Worm (Caenorhabditis elegans) whole organism, late embryonic: ENCODE results near the gene irld-50.

ENCODE experiments used
- K02D7.2 ChIP-seq: sonication (generic microtip); optimal IDR thresholded peaks from 2 replicates; lab custom pipeline; 2017; ENCODE audit warnings: mild to moderate bottlenecking, missing genetic modification characterization, missing compliant biosample characterization
- ama-1 ChIP-seq: fragments of 150-350 bp; optimal IDR thresholded peaks from 2 replicates; lab custom pipeline; 2014
- ceh-9 ChIP-seq: sonication (generic microtip); optimal IDR thresholded peaks from 2 replicates; lab custom pipeline; 2016; ENCODE audit warnings: mild to moderate bottlenecking, missing genetic modification characterization, inconsistent platforms, missing compliant biosample characterization
- fkh-10 ChIP-seq: fragments of 150-350 bp; optimal IDR thresholded peaks from 2 replicates; lab custom pipeline; 2014; ENCODE audit warnings: missing biosample characterization, missing genetic modification reagents, missing genetic modification characterization
- nfya-1 ChIP-seq: sonication (generic microtip); optimal IDR thresholded peaks from 2 replicates; lab custom pipeline; 2017; ENCODE audit warnings: missing genetic modification characterization, mild to moderate bottlenecking, missing compliant biosample characterization, antibody characterized with exemption, moderate library complexity
- nhr-11 ChIP-seq: fragments of 150-350 bp; optimal IDR thresholded peaks from 2 replicates; lab custom pipeline; 2014; ENCODE audit warnings: missing biosample characterization, missing genetic modification characterization
- unc-86 ChIP-seq: sonication (generic microtip); optimal IDR thresholded peaks from 2 replicates; lab custom pipeline; 2016; ENCODE audit warnings: missing genetic modification characterization, missing compliant biosample characterization

DNA sequence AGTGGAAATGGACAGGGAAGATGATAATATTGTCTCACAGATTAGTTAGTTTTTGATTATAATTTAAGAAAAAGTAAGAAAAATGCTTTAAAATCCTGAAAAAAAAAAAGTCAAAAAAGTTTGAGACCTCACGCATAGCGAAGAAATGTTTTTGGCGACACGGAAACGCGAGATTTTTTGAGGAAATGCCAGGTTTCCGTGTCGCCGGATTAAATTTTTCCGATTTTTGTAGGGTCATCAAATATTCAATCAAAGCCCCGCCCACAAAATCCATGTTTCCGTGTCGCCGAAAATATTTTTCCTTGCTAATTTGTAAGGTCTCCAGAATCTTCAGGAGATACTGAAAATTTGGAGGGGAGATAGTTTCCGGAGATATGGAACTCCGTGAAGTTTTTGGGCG is 48.4 kb upstream of the irld-50 start:
- TF ChIP-seq unc-86 (tag; lab: Kevin White, UChicago) (no peak), K02D7.2 (tag; lab: Kevin White, UChicago) (no peak), nhr-11 (no peak), ama-1 (lab: Kevin White, UChicago) (no peak), fkh-10 (GFP tag; lab: Kevin White, UChicago) (no peak), nfya-1 (tag; lab: Kevin White, UChicago) (no peak), ceh-9 (tag; lab: Kevin White, UChicago) (no peak)
